Worm (Caenorhabditis elegans) whole organism, L2 larva: ENCODE results near the gene srx-65.

Source experiments
- alr-1 ChIP-seq: fragments of 150-350 bp; optimal IDR thresholded peaks from 2 replicates; lab custom pipeline; 2014; ENCODE audit warnings: missing biosample characterization, missing genetic modification characterization
- aly-2 ChIP-seq: fragments of 150-350 bp; optimal IDR thresholded peaks from 2 replicates; lab custom pipeline; 2014; ENCODE audit warnings: missing biosample characterization, missing genetic modification characterization
- ama-1 ChIP-seq: fragments of 150-350 bp; optimal IDR thresholded peaks from 2 replicates; lab custom pipeline; 2018; ENCODE audit warnings: inconsistent platforms
- ceh-82 ChIP-seq: fragments of 150-350 bp; optimal IDR thresholded peaks from 2 replicates; lab custom pipeline; 2014; ENCODE audit warnings: missing biosample characterization, missing genetic modification characterization
- egl-27 ChIP-seq: sonication (generic microtip); optimal IDR thresholded peaks from 3 replicates; lab custom pipeline; 2017; ENCODE audit warnings: missing biosample characterization, missing genetic modification reagents, missing genetic modification characterization
- fos-1 ChIP-seq: fragments of 150-350 bp; optimal IDR thresholded peaks from 2 replicates; lab custom pipeline; 2014; ENCODE audit warnings: missing biosample characterization, missing genetic modification characterization
- lsy-2 ChIP-seq, 2 experiments: fragments of 150-350 bp in 1 of 2; sonication (generic microtip) in 1 of 2; optimal IDR thresholded peaks; 2 replicates each; lab custom pipeline; 2014 to 2017; ENCODE audit warnings: missing biosample characterization in 2 of 2, missing genetic modification characterization in 2 of 2
- nhr-25 ChIP-seq: fragments of 150-350 bp; sonication (generic microtip); optimal IDR thresholded peaks from 3 replicates; lab custom pipeline; 2014; ENCODE audit warnings: missing biosample characterization, missing genetic modification characterization
- snpc-4 ChIP-seq: fragments of 150-350 bp; optimal IDR thresholded peaks from 2 replicates; lab custom pipeline; 2014; ENCODE audit warnings: missing biosample characterization, missing genetic modification characterization
- unc-55 ChIP-seq: fragments of 150-350 bp; sonication (generic microtip); optimal IDR thresholded peaks from 3 replicates; lab custom pipeline; 2014; ENCODE audit warnings: missing biosample characterization, missing genetic modification reagents, missing genetic modification characterization
- unc-62 ChIP-seq: fragments of 150-350 bp; optimal IDR thresholded peaks from 2 replicates; lab custom pipeline; 2014; ENCODE audit warnings: missing biosample characterization, missing genetic modification reagents, missing genetic modification characterization

DNA sequence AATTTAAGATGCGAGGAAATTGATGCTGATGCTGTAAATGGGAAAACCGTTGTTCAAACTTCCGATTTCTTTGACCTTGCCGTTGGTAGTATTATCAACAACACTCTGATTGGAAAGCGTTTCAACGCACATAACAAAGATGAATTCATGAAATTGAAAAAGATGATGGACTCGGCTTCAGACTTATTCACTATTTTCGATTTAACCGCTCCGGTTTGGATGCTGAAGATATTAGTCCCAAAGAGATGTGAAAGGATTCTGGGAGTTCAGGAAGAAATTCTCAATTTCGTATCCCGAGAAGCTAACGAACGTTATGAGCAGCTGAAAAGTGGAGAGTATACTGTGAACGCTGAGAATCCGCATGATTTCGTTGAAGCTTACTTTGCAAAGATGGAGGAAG is 21.6 kb downstream of the srx-65 start:
- no peak for TF ChIP-seq nhr-25 (tag; lab: Kevin White, UChicago)
- no peak for TF ChIP-seq unc-62
- TF ChIP-seq snpc-4 (tag; lab: Kevin White, UChicago), result no peak
- TF ChIP-seq aly-2 (tag; lab: Kevin White, UChicago), result no peak
- no peak for TF ChIP-seq ceh-82
- TF ChIP-seq lsy-2 (tag; optimal IDR thresholded peaks at IDR 0.05; lab: Kevin White, UChicago), result no peak
- TF ChIP-seq ama-1 (lab: Kevin White, UChicago), result no peak
- no peak for TF ChIP-seq fos-1
- no peak for TF ChIP-seq alr-1
- TF ChIP-seq unc-55, result no peak
- TF ChIP-seq egl-27 (tag; lab: Kevin White, UChicago), result no peak
